Worm (Caenorhabditis elegans): Measurements from ENCODE around the gene exc-9.

DNA sequence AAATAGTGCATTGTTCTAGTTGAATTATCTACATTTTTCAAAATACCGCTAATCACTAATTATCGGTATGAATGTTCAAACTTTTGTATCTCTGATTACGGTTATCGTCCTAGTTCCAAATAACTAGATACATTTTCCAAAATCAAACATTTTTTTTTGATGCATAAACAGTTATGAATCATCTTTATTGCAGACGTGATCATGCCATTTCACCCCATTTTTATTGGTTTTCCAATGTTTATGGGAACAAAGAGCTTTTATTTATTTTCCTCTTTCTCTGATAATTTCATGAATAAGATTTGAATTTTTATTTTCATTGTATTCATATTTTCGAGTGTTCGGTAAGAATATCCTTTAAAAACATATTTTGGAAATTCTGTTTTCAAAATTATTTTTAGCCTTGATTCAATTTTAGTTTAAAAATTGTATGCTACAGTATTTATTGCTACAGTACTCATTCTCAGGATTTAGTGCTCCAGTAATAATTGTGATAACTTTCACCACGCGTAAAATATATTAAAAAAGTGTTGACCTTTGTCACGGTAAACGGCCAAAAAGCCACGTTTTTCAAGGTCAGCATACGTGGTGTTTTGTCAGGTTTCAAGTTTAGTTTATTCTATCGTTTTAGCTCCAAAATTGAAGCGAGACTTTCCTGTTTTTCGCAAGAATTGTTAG lies 16.0 kb upstream of the exc-9 start, which contains the start of gene csr-1:
- TF ChIP-seq ama-1 (optimal IDR thresholded peaks at IDR 0.05) (no peak), jun-1 (tag; optimal IDR thresholded peaks at IDR 0.05) (no peak), pha-4 (tag; optimal IDR thresholded peaks at IDR 0.05) (no peak), nhr-12 (tag; optimal IDR thresholded peaks at IDR 0.05) (no peak), nhr-77 (tag; optimal IDR thresholded peaks at IDR 0.05) (no peak), nhr-28 (tag; optimal IDR thresholded peaks at IDR 0.05) (no peak), egl-27 (tag; optimal IDR thresholded peaks at IDR 0.05) (no peak)
